Fruit fly (Drosophila melanogaster): Measurements from ENCODE around the gene IP3K2.

IP3K2 gene

dm6 chrX:13276713-13277112 lies 26.7 kb upstream of the IP3K2 start (continued):
- TF ChIP-seq cas (GFP tag; IDR thresholded peaks at IDR 0.05): peak; percentile 57; the same call in 1 of the 2 replicates
- TF ChIP-seq Meics (GFP tag; optimal IDR thresholded peaks at IDR 0.05): peak; percentile 89
- TF ChIP-seq CG6791 (GFP tag; IDR thresholded peaks at IDR 0.05; ENCODE audit: partially characterized antibody): no peak
- TF ChIP-seq CG1024 (GFP tag; IDR thresholded peaks at IDR 0.05): peak; percentile 48; the same call in 1 of the 2 replicates
- peak; percentile 49 for TF ChIP-seq run (tag; optimal IDR thresholded peaks at IDR 0.05)
- TF ChIP-seq Dp (GFP tag; optimal IDR thresholded peaks at IDR 0.05): no peak
- TF ChIP-seq MTF-1 (GFP tag; optimal IDR thresholded peaks at IDR 0.05; ENCODE audit: borderline replicate concordance): peak; percentile 49
- peak; percentile 92 for TF ChIP-seq lab (GFP tag; optimal IDR thresholded peaks at IDR 0.05)
- peak; percentile 41 for TF ChIP-seq CG15601 (tag; optimal IDR thresholded peaks at IDR 0.05)
- peak; percentile 82 for TF ChIP-seq CG13894 (tag; optimal IDR thresholded peaks at IDR 0.05)
- TF ChIP-seq lola (GFP tag; optimal IDR thresholded peaks at IDR 0.05): peak in 1 of 3 experiments; percentile 40
- no peak for TF ChIP-seq D (optimal IDR thresholded peaks at IDR 0.05)
- TF ChIP-seq D (GFP tag; optimal IDR thresholded peaks at IDR 0.05): peak; percentile 38
- peak in 1 of 2 experiments; percentile 67 for TF ChIP-seq bsh (GFP tag; optimal IDR thresholded peaks at IDR 0.05)
- TF ChIP-seq ssp (GFP tag; IDR thresholded peaks at IDR 0.05): peak; percentile 51; the same call in 1 of the 2 replicates
- peak; percentile 78 for TF ChIP-seq E2f1 (GFP tag; IDR thresholded peaks at IDR 0.05)
- TF ChIP-seq Max (GFP tag; optimal IDR thresholded peaks at IDR 0.05): peak; percentile 52
- TF ChIP-seq fd64A (GFP tag; optimal IDR thresholded peaks at IDR 0.05): no peak
- TF ChIP-seq Lpt (GFP tag; optimal IDR thresholded peaks at IDR 0.05): no peak
- no peak for TF ChIP-seq dm (GFP tag; optimal IDR thresholded peaks at IDR 0.05)
- peak; percentile 63 for TF ChIP-seq CG12219 (GFP tag; optimal IDR thresholded peaks at IDR 0.05)
- TF ChIP-seq CG7357 (GFP tag; IDR thresholded peaks at IDR 0.05): peak; percentile 58
- TF ChIP-seq sqz (GFP tag; optimal IDR thresholded peaks at IDR 0.05): peak; percentile 19
- no peak for TF ChIP-seq CG13123 (GFP tag; optimal IDR thresholded peaks at IDR 0.05)
- TF ChIP-seq CG14050 (GFP tag; IDR thresholded peaks at IDR 0.05): peak; percentile 53; the same call in 1 of the 3 replicates
- peak; percentile 24 for TF ChIP-seq CG8281 (tag; optimal IDR thresholded peaks at IDR 0.05)
- peak; percentile 26 for TF ChIP-seq Ets65A (GFP tag)
- peak; percentile 71 for TF ChIP-seq ind (GFP tag; optimal IDR thresholded peaks at IDR 0.05)
- TF ChIP-seq CG4730 (GFP tag; IDR thresholded peaks at IDR 0.05): 0 out of 2 replicates have a peak, but pooled peaks have one; percentile 49
- TF ChIP-seq CG9817 (tag; optimal IDR thresholded peaks at IDR 0.05): peak; percentile 78
- peak; percentile 13 for TF ChIP-seq twi (tag; optimal IDR thresholded peaks at IDR 0.05)
- peak; percentile 77 for TF ChIP-seq CG11456 (GFP tag; IDR thresholded peaks at IDR 0.05)
- peak; percentile 87 for TF ChIP-seq CG13296 (GFP tag; optimal IDR thresholded peaks at IDR 0.05)
- TF ChIP-seq fd96Cb (tag; optimal IDR thresholded peaks at IDR 0.05): peak; percentile 27
- peak; percentile 83 for TF ChIP-seq Ptx1 (GFP tag; IDR thresholded peaks at IDR 0.05)
- peak; percentile 59; the same call in 1 of the 2 replicates for TF ChIP-seq chm (GFP tag; IDR thresholded peaks at IDR 0.05)
- peak; percentile 57 for TF ChIP-seq odd (GFP tag; optimal IDR thresholded peaks at IDR 0.05)
- TF ChIP-seq CG14710 (tag; optimal IDR thresholded peaks at IDR 0.05): peak; percentile 48
- peak; percentile 85 for TF ChIP-seq cwo (GFP tag; optimal IDR thresholded peaks at IDR 0.05)
- peak; percentile 57 for TF ChIP-seq ATbp (GFP tag; optimal IDR thresholded peaks at IDR 0.05)
- peak; percentile 40 for TF ChIP-seq dmrt11E (tag; optimal IDR thresholded peaks at IDR 0.05)
- peak; percentile 69 for TF ChIP-seq CG6813 (GFP tag; optimal IDR thresholded peaks at IDR 0.05)
- TF ChIP-seq Sry-β (GFP tag; optimal IDR thresholded peaks at IDR 0.05): no peak
- no peak for TF ChIP-seq CG12236 (GFP tag; optimal IDR thresholded peaks at IDR 0.05)
- TF ChIP-seq CG1602 (GFP tag; optimal IDR thresholded peaks at IDR 0.05): peak; percentile 58
- peak; percentile 65; the same call in 1 of the 2 replicates for TF ChIP-seq klu (GFP tag; IDR thresholded peaks at IDR 0.05)
- TF ChIP-seq CG17361 (GFP tag; IDR thresholded peaks at IDR 0.05): peak; percentile 76
- TF ChIP-seq CG2712 (tag; optimal IDR thresholded peaks at IDR 0.05): peak; percentile 76
- no peak for TF ChIP-seq CG9876 (GFP tag; optimal IDR thresholded peaks at IDR 0.05)
- peak; percentile 81 for TF ChIP-seq vvl (GFP tag; IDR thresholded peaks at IDR 0.05)

Measured in whole organism, embryonic.